Worm (Caenorhabditis elegans) whole organism, mixed stage, embryonic: Measurements from ENCODE around the gene Y62E10A.23.

ENCODE experiments used
- bed-3 ChIP-seq: fragments of 200-800 bp; sonication (Bioruptor generic); optimal IDR thresholded peaks from 3 replicates; lab custom pipeline; 2018; ENCODE audit warnings: mild to moderate bottlenecking, missing genetic modification characterization, moderate library complexity, missing compliant biosample characterization
- ceh-43 ChIP-seq: fragments of 200-800 bp; sonication (Bioruptor generic); optimal IDR thresholded peaks from 2 replicates; lab custom pipeline; 2018; ENCODE audit warnings: mild to moderate bottlenecking, missing genetic modification characterization, moderate library complexity, missing compliant biosample characterization
- lin-13 ChIP-seq: fragments of 150-350 bp; optimal IDR thresholded peaks from 2 replicates; lab custom pipeline; 2014; ENCODE audit warnings: missing biosample characterization, missing genetic modification characterization
- nhr-237 ChIP-seq: fragments of 150-350 bp; optimal IDR thresholded peaks from 2 replicates; lab custom pipeline; 2014; ENCODE audit warnings: missing biosample characterization, missing genetic modification characterization
- sem-2 ChIP-seq: fragments of 200-800 bp; sonication (Bioruptor generic); optimal IDR thresholded peaks from 2 replicates; lab custom pipeline; 2018; ENCODE audit warnings: mild to moderate bottlenecking, missing genetic modification characterization, missing compliant biosample characterization
- snpc-4 ChIP-seq: fragments of 150-350 bp; optimal IDR thresholded peaks from 2 replicates; lab custom pipeline; 2014; ENCODE audit warnings: missing biosample characterization, missing genetic modification characterization
- unc-120 ChIP-seq: sonication (generic microtip); optimal IDR thresholded peaks from 2 replicates; lab custom pipeline; 2017; ENCODE audit warnings: missing genetic modification characterization, missing compliant biosample characterization; ENCODE audit not compliant: poor library complexity, severe bottlenecking

- no peak for TF ChIP-seq ceh-43 (GFP tag; lab: Kevin White, UChicago)
- TF ChIP-seq bed-3, result no peak
- no peak for TF ChIP-seq sem-2 (GFP tag; lab: Kevin White, UChicago)
- TF ChIP-seq snpc-4 (tag; lab: Kevin White, UChicago), result no peak
- no peak for TF ChIP-seq unc-120
- no peak for TF ChIP-seq nhr-237 (tag; lab: Kevin White, UChicago)
- TF ChIP-seq lin-13 (tag; lab: Kevin White, UChicago), result no peak
Observed at ce11 chrIV:13348592-13348991, 37.5 kb upstream of the Y62E10A.23 start, which contains the start of gene W02A2.12.
